Worm (Caenorhabditis elegans): ENCODE data around the gene B0218.5.

- TF ChIP-seq snpc-4 (tag; optimal IDR thresholded peaks at IDR 0.05) (no peak), unc-86 (tag; optimal IDR thresholded peaks at IDR 0.05) (no peak), ces-1 (GFP tag; optimal IDR thresholded peaks at IDR 0.05) (no peak)
Observed at ce11 chrIV:8146283-8146682, 10.8 kb downstream of the B0218.5 start.

All from whole organism, L1 larva.